Worm (Caenorhabditis elegans) whole organism, late embryonic: ENCODE data around the gene zag-1.

Source experiments
- C08G9.2 ChIP-seq: sonication (generic microtip); optimal IDR thresholded peaks from 2 replicates; lab custom pipeline; 2016; ENCODE audit warnings: mild to moderate bottlenecking, missing genetic modification characterization, moderate library complexity, missing compliant biosample characterization
- C38D4.7 ChIP-seq: fragments of 200-800 bp; sonication (Bioruptor generic); optimal IDR thresholded peaks from 2 replicates; lab custom pipeline; 2018; ENCODE audit warnings: mild to moderate bottlenecking, missing genetic modification characterization, moderate library complexity, missing compliant biosample characterization
- K02D7.2 ChIP-seq: sonication (generic microtip); optimal IDR thresholded peaks from 2 replicates; lab custom pipeline; 2017; ENCODE audit warnings: mild to moderate bottlenecking, missing genetic modification characterization, missing compliant biosample characterization
- ama-1 ChIP-seq: fragments of 150-350 bp; optimal IDR thresholded peaks from 2 replicates; lab custom pipeline; 2014
- ceh-19 ChIP-seq: fragments of 200-800 bp; sonication (Bioruptor generic); optimal IDR thresholded peaks from 2 replicates; lab custom pipeline; 2018; ENCODE audit warnings: mild to moderate bottlenecking, missing genetic modification characterization, missing compliant biosample characterization
- ceh-30 ChIP-seq: fragments of 150-350 bp; optimal IDR thresholded peaks from 2 replicates; lab custom pipeline; 2014; ENCODE audit warnings: missing biosample characterization, missing genetic modification characterization
- ceh-34 ChIP-seq: sonication (generic microtip); optimal IDR thresholded peaks from 2 replicates; lab custom pipeline; 2016; ENCODE audit warnings: mild to moderate bottlenecking, missing genetic modification characterization, missing compliant biosample characterization
- ceh-6 ChIP-seq: fragments of 200-800 bp; sonication (Bioruptor generic); optimal IDR thresholded peaks from 2 replicates; lab custom pipeline; 2018; ENCODE audit warnings: mild to moderate bottlenecking, missing genetic modification characterization, missing compliant biosample characterization
- ceh-9 ChIP-seq: sonication (generic microtip); optimal IDR thresholded peaks from 2 replicates; lab custom pipeline; 2016; ENCODE audit warnings: mild to moderate bottlenecking, missing genetic modification characterization, inconsistent platforms, missing compliant biosample characterization
- che-1 ChIP-seq: sonication (generic microtip); optimal IDR thresholded peaks from 2 replicates; lab custom pipeline; 2016; ENCODE audit warnings: mild to moderate bottlenecking, missing genetic modification characterization, missing compliant biosample characterization
- elt-2 ChIP-seq: sonication (generic microtip); optimal IDR thresholded peaks from 2 replicates; lab custom pipeline; 2016; ENCODE audit warnings: missing genetic modification reagents, missing genetic modification characterization, missing compliant biosample characterization
- elt-4 ChIP-seq: sonication (generic microtip); optimal IDR thresholded peaks from 2 replicates; lab custom pipeline; 2016; ENCODE audit warnings: missing genetic modification characterization, missing compliant biosample characterization
- ets-4 ChIP-seq: sonication (generic microtip); optimal IDR thresholded peaks from 2 replicates; lab custom pipeline; 2016; ENCODE audit warnings: missing genetic modification characterization, missing compliant biosample characterization
- fkh-10 ChIP-seq: fragments of 150-350 bp; optimal IDR thresholded peaks from 2 replicates; lab custom pipeline; 2014; ENCODE audit warnings: missing biosample characterization, missing genetic modification reagents, missing genetic modification characterization
- fkh-6 ChIP-seq: sonication (generic microtip); optimal IDR thresholded peaks from 2 replicates; lab custom pipeline; 2016; ENCODE audit warnings: missing genetic modification characterization, missing compliant biosample characterization
- gmeb-2 ChIP-seq: sonication (generic microtip); optimal IDR thresholded peaks from 2 replicates; lab custom pipeline; 2016; ENCODE audit warnings: missing genetic modification characterization, inconsistent platforms, missing compliant biosample characterization
- hlh-13 ChIP-seq: fragments of 200-800 bp; sonication (Bioruptor generic); optimal IDR thresholded peaks from 2 replicates; lab custom pipeline; 2018; ENCODE audit warnings: mild to moderate bottlenecking, missing genetic modification characterization, missing compliant biosample characterization
- hlh-15 ChIP-seq: sonication (generic microtip); optimal IDR thresholded peaks from 2 replicates; lab custom pipeline; 2016; ENCODE audit warnings: missing genetic modification characterization, missing compliant biosample characterization
- hlh-30 ChIP-seq: sonication (generic microtip); optimal IDR thresholded peaks from 2 replicates; lab custom pipeline; 2017; ENCODE audit warnings: antibody characterized with exemption, missing genetic modification characterization, missing compliant biosample characterization; ENCODE audit not compliant: insufficient read depth
- npax-4 ChIP-seq: sonication (generic microtip); optimal IDR thresholded peaks from 2 replicates; lab custom pipeline; 2016; ENCODE audit warnings: missing genetic modification characterization, missing compliant biosample characterization
- pag-3 ChIP-seq: sonication (generic microtip); optimal IDR thresholded peaks from 2 replicates; lab custom pipeline; 2016; ENCODE audit warnings: missing compliant biosample characterization, missing genetic modification characterization, borderline replicate concordance
- pha-2 ChIP-seq: sonication (generic microtip); optimal IDR thresholded peaks from 2 replicates; lab custom pipeline; 2017; ENCODE audit warnings: mild to moderate bottlenecking, missing genetic modification characterization, missing compliant biosample characterization
- pha-4 ChIP-seq: fragments of 150-350 bp; optimal IDR thresholded peaks from 2 replicates; lab custom pipeline; 2018; ENCODE audit warnings: missing biosample characterization, missing genetic modification reagents, missing genetic modification characterization
- pqm-1 ChIP-seq: sonication (generic microtip); optimal IDR thresholded peaks from 2 replicates; lab custom pipeline; 2016; ENCODE audit warnings: missing genetic modification characterization, missing compliant biosample characterization
- pros-1 ChIP-seq: fragments of 150-350 bp; optimal IDR thresholded peaks from 2 replicates; lab custom pipeline; 2014; ENCODE audit warnings: missing biosample characterization, missing genetic modification reagents, missing genetic modification characterization
- rnt-1 ChIP-seq: sonication (generic microtip); optimal IDR thresholded peaks from 2 replicates; lab custom pipeline; 2016; ENCODE audit warnings: missing genetic modification characterization, missing compliant biosample characterization
- sox-4 ChIP-seq: sonication (generic microtip); optimal IDR thresholded peaks from 2 replicates; lab custom pipeline; 2017; ENCODE audit warnings: mild to moderate bottlenecking, missing genetic modification characterization, inconsistent platforms, missing compliant biosample characterization
- tbx-7 ChIP-seq: sonication (generic microtip); optimal IDR thresholded peaks from 2 replicates; lab custom pipeline; 2016; ENCODE audit warnings: missing genotype, missing genetic modification characterization, missing compliant biosample characterization
- ttx-3 ChIP-seq: sonication (generic microtip); optimal IDR thresholded peaks from 2 replicates; lab custom pipeline; 2016; ENCODE audit warnings: missing genetic modification reagents, missing genetic modification characterization, missing compliant biosample characterization
- unc-3 ChIP-seq, 2 experiments: fragments of 200-800 bp in 1 of 2; sonication (Bioruptor generic) in 1 of 2; sonication (generic microtip) in 1 of 2; conservative IDR thresholded peaks in 1 of 2; optimal IDR thresholded peaks in 1 of 2; 2 replicates each; pipeline versions ENCODE4 v1.3.6 to Lab custom; 2016 to 2022; ENCODE audit warnings: missing compliant biosample characterization in 2 of 2, missing genetic modification characterization in 2 of 2, missing genetic modification reagents in 1 of 2
- unc-42 ChIP-seq: sonication (generic microtip); optimal IDR thresholded peaks from 2 replicates; lab custom pipeline; 2016; ENCODE audit warnings: missing genotype, missing genetic modification characterization, missing compliant biosample characterization
- unc-86 ChIP-seq: sonication (generic microtip); optimal IDR thresholded peaks from 2 replicates; lab custom pipeline; 2016; ENCODE audit warnings: missing genetic modification characterization, missing compliant biosample characterization
- zip-5 ChIP-seq: sonication (generic microtip); optimal IDR thresholded peaks from 2 replicates; lab custom pipeline; 2016; ENCODE audit warnings: missing genetic modification characterization, missing compliant biosample characterization

zag-1 gene

ce11 chrIV:3835065-3835464, 20.6 kb upstream of the zag-1 start, which contains the start of gene cal-3:
TSS of gene cal-3 (minus strand) at chrIV:3835165.
- no peak for TF ChIP-seq ceh-6 (GFP tag; lab: Kevin White, UChicago)
- no peak for TF ChIP-seq tbx-7 (tag; lab: Kevin White, UChicago)
- no peak for TF ChIP-seq K02D7.2 (tag; lab: Kevin White, UChicago)
- no peak for TF ChIP-seq unc-3 (GFP tag; conservative IDR thresholded peaks at IDR 0.05; lab: Robert Waterston, UW)
- TF ChIP-seq unc-3 (tag; optimal IDR thresholded peaks at IDR 0.05; lab: Kevin White, UChicago): no peak
- no peak for TF ChIP-seq rnt-1 (tag; lab: Kevin White, UChicago)
- TF ChIP-seq elt-2 (tag; lab: Kevin White, UChicago): no peak
- TF ChIP-seq pag-3 (tag; lab: Kevin White, UChicago): no peak

ce11 chrIV:3838687-3839086, 17.0 kb upstream of the zag-1 start:
- TF ChIP-seq ceh-34 (tag; lab: Kevin White, UChicago) (peak; percentile 92), ceh-19 (GFP tag; lab: Kevin White, UChicago) (no peak), fkh-6 (tag; lab: Kevin White, UChicago) (no peak)

ce11 chrIV:3839420-3839819, 16.2 kb upstream of the zag-1 start, which contains the start of gene F28F9.2:
TSS of gene F28F9.2 (plus strand) at chrIV:3839720.
- no peak for TF ChIP-seq hlh-30 (tag; lab: Kevin White, UChicago)
- TF ChIP-seq fkh-10 (GFP tag; lab: Kevin White, UChicago): no peak
- TF ChIP-seq ama-1 (lab: Kevin White, UChicago): no peak
- TF ChIP-seq sox-4 (tag; lab: Kevin White, UChicago): no peak
- no peak for TF ChIP-seq gmeb-2 (tag; lab: Kevin White, UChicago)
- TF ChIP-seq pros-1 (tag; lab: Kevin White, UChicago): no peak
- TF ChIP-seq elt-4 (tag; lab: Kevin White, UChicago): no peak
- no peak for TF ChIP-seq hlh-15 (tag; lab: Kevin White, UChicago)
- no peak for TF ChIP-seq unc-86
- no peak for TF ChIP-seq ceh-6 (GFP tag; lab: Kevin White, UChicago)
- TF ChIP-seq che-1 (tag; lab: Kevin White, UChicago): no peak
- no peak for TF ChIP-seq zip-5 (tag; lab: Kevin White, UChicago)
- TF ChIP-seq pha-2 (tag; lab: Kevin White, UChicago): no peak
- no peak for TF ChIP-seq C38D4.7 (GFP tag; lab: Kevin White, UChicago)
- no peak for TF ChIP-seq ceh-9 (tag; lab: Kevin White, UChicago)
- TF ChIP-seq npax-4 (tag; lab: Kevin White, UChicago): no peak
- TF ChIP-seq C08G9.2 (tag; lab: Kevin White, UChicago): no peak

ce11 chrIV:3840480-3840879, 15.2 kb upstream of the zag-1 start:
- TF ChIP-seq pha-4 (no peak), hlh-15 (tag; lab: Kevin White, UChicago) (no peak), hlh-13 (GFP tag; lab: Kevin White, UChicago) (no peak), unc-42 (tag; lab: Kevin White, UChicago) (peak; percentile 71), ttx-3 (tag; lab: Kevin White, UChicago) (no peak), pha-2 (tag; lab: Kevin White, UChicago) (no peak), ceh-30 (no peak)

- TF ChIP-seq pqm-1 (tag; lab: Kevin White, UChicago) (no peak), unc-42 (tag; lab: Kevin White, UChicago) (peak; percentile 3), ets-4 (no peak)
These were observed 14.0 kb upstream of the zag-1 start for ce11 chrIV:3841607-3842006.
